Fruit fly (Drosophila melanogaster) whole organism, wandering third instar larva: ENCODE results near the gene NK7.1.

Source experiments
- Rel ChIP-seq, 2 experiments: fragments of 200-800 bp; sonication (Bioruptor generic) in 1 of 2; optimal IDR thresholded peaks; 2 replicates in 1 of 2; 3 replicates in 1 of 2; lab custom pipeline; 2016 to 2019; ENCODE audit warnings: mild to moderate bottlenecking in 2 of 2, missing biosample characterization in 2 of 2, missing genetic modification characterization in 2 of 2, moderate library complexity in 1 of 2
- h ChIP-seq: fragments of 200-800 bp; sonication (Bioruptor generic); optimal IDR thresholded peaks from 3 replicates; lab custom pipeline; 2016; ENCODE audit warnings: missing biosample characterization, mild to moderate bottlenecking, missing genetic modification characterization
- psq ChIP-seq: fragments of 200-800 bp; sonication (Bioruptor generic); optimal IDR thresholded peaks from 3 replicates; lab custom pipeline; 2017; ENCODE audit warnings: missing biosample characterization, mild to moderate bottlenecking, missing genetic modification characterization, moderate library complexity

DNA sequence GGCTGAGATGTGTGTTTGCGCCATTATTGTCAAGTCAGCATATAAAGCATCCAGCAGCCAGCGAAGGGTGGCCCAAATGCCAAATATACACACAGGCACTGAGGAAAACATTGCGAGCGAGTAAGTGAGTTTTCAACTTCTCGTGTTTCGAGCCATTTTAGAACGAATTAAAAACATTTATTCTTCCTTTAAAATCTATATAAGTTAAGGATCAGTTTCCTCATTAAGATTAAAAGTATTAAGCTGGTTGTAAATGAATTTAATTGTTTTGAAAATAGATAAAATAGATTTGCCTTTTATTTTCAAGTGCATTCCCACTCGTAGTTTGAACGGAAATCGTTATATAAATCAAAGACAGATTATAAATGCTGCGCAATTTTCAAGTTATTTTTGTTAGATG is 21.3 kb downstream of the NK7.1 start:
- TF ChIP-seq Rel (GFP tag; optimal IDR thresholded peaks at IDR 0.05; lab: Kevin White, UChicago) (no peak), Rel (tag; optimal IDR thresholded peaks at IDR 0.05; lab: Kevin White, UChicago) (no peak), h (GFP tag; lab: Kevin White, UChicago) (no peak), psq (GFP tag; lab: Kevin White, UChicago) (no peak)
